Worm (Caenorhabditis elegans) whole organism, midembryonic: ENCODE measurements around the gene ZK1320.2.

Source experiments
- T22C8.4 ChIP-seq: fragments of 200-800 bp; sonication (Bioruptor generic); IDR thresholded peaks from 2 replicates; pipeline ENCODE4 v1.3.6; 2022; ENCODE audit warnings: missing genetic modification characterization, missing compliant biosample characterization
- cog-1 ChIP-seq: sonication (generic microtip); optimal IDR thresholded peaks from 2 replicates; lab custom pipeline; 2016; ENCODE audit warnings: missing genetic modification characterization, missing compliant biosample characterization
- flt-1 ChIP-seq: fragments of 200-800 bp; sonication (Bioruptor generic); IDR thresholded peaks from 2 replicates; pipeline ENCODE4 v1.3.6; 2022; ENCODE audit warnings: missing genetic modification characterization, missing compliant biosample characterization
- klf-2 ChIP-seq: fragments of 200-800 bp; sonication (Bioruptor generic); conservative IDR thresholded peaks from 2 replicates; pipeline ENCODE4 v1.3.6; 2022; ENCODE audit warnings: missing genetic modification reagents, missing genetic modification characterization, missing compliant biosample characterization
- tab-1 ChIP-seq: fragments of 200-800 bp; sonication (Bioruptor generic); IDR thresholded peaks from 2 replicates; pipeline ENCODE4 v1.3.6; 2022; ENCODE audit warnings: missing genetic modification characterization, missing compliant biosample characterization
- ztf-23 ChIP-seq: fragments of 200-800 bp; sonication (Bioruptor generic); IDR thresholded peaks from 2 replicates; pipeline ENCODE4 v1.3.6; 2022; ENCODE audit warnings: missing genetic modification reagents, missing genetic modification characterization, missing compliant biosample characterization
- ztf-29 ChIP-seq: fragments of 200-800 bp; sonication (Bioruptor generic); IDR thresholded peaks from 2 replicates; pipeline ENCODE4 v1.3.6; 2022; ENCODE audit warnings: missing genetic modification reagents, missing genetic modification characterization, missing compliant biosample characterization

DNA sequence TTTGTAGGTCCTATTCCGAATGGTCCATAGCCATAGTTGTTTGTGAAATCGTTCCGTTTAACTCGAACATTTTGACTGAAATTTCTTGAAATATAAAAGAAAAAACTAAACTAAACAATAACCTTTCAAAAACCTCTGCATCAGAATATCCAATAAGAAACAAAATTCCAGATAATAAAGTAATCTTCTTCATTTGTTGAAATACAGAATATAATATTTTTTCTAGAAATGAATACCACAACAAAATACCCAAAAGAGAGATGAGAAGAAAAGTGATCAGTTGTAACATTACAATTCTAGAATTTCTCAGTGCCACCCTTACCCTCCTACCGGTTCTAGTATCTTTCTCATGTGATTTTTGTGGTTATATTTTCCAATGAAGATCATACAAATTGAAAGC is 5.1 kb downstream of the ZK1320.2 start, which contains the start of gene ZK1307.2:
- TF ChIP-seq klf-2 (GFP tag; lab: Robert Waterston, UW), result no peak
- no peak for TF ChIP-seq T22C8.4 (GFP tag; lab: Robert Waterston, UW)
- TF ChIP-seq ztf-29 (GFP tag; lab: Robert Waterston, UW), result no peak
- TF ChIP-seq flt-1, result no peak
- no peak for TF ChIP-seq cog-1 (tag; lab: Kevin White, UChicago)
- TF ChIP-seq tab-1, result no peak
- TF ChIP-seq ztf-23, result no peak
